Worm (Caenorhabditis elegans) whole organism, L2 larva: ENCODE data around the gene osm-10.

ENCODE experiments used
- C34F6.9 ChIP-seq: fragments of 150-350 bp; optimal IDR thresholded peaks from 2 replicates; lab custom pipeline; 2014; ENCODE audit warnings: missing biosample characterization, missing genetic modification characterization
- Y55F3AM.14 ChIP-seq: fragments of 200-800 bp; sonication (Bioruptor generic); optimal IDR thresholded peaks from 2 replicates; lab custom pipeline; 2018; ENCODE audit warnings: mild to moderate bottlenecking, missing genetic modification characterization, missing compliant biosample characterization
- ZK546.5 ChIP-seq: sonication (generic microtip); optimal IDR thresholded peaks from 2 replicates; lab custom pipeline; 2017; ENCODE audit warnings: missing biosample characterization, missing genetic modification characterization
- alr-1 ChIP-seq: fragments of 150-350 bp; optimal IDR thresholded peaks from 2 replicates; lab custom pipeline; 2014; ENCODE audit warnings: missing biosample characterization, missing genetic modification characterization
- aly-2 ChIP-seq: fragments of 150-350 bp; optimal IDR thresholded peaks from 2 replicates; lab custom pipeline; 2014; ENCODE audit warnings: missing biosample characterization, missing genetic modification characterization
- blmp-1 ChIP-seq: sonication (generic microtip); optimal IDR thresholded peaks from 2 replicates; lab custom pipeline; 2017; ENCODE audit warnings: missing genetic modification characterization, mild to moderate bottlenecking, missing compliant biosample characterization, antibody characterized with exemption, moderate library complexity; ENCODE audit not compliant: insufficient read depth
- ceh-16 ChIP-seq: fragments of 150-350 bp; optimal IDR thresholded peaks from 2 replicates; lab custom pipeline; 2014; ENCODE audit warnings: missing biosample characterization, missing genetic modification characterization
- ceh-82 ChIP-seq: fragments of 150-350 bp; optimal IDR thresholded peaks from 2 replicates; lab custom pipeline; 2014; ENCODE audit warnings: missing biosample characterization, missing genetic modification characterization
- crh-2 ChIP-seq: sonication (generic microtip); optimal IDR thresholded peaks from 2 replicates; lab custom pipeline; 2017; ENCODE audit warnings: missing biosample characterization, missing genetic modification characterization
- dmd-4 ChIP-seq: sonication (generic microtip); optimal IDR thresholded peaks from 2 replicates; lab custom pipeline; 2017; ENCODE audit warnings: missing biosample characterization, missing genetic modification characterization
- egl-27 ChIP-seq: sonication (generic microtip); optimal IDR thresholded peaks from 3 replicates; lab custom pipeline; 2017; ENCODE audit warnings: missing biosample characterization, missing genetic modification reagents, missing genetic modification characterization
- elt-3 ChIP-seq: sonication (generic microtip); optimal IDR thresholded peaks from 2 replicates; lab custom pipeline; 2017; ENCODE audit warnings: missing biosample characterization, missing genetic modification characterization
- fos-1 ChIP-seq: fragments of 150-350 bp; optimal IDR thresholded peaks from 2 replicates; lab custom pipeline; 2014; ENCODE audit warnings: missing biosample characterization, missing genetic modification characterization
- gmeb-1 ChIP-seq: fragments of 150-350 bp; optimal IDR thresholded peaks from 2 replicates; lab custom pipeline; 2014; ENCODE audit warnings: missing biosample characterization, missing genetic modification characterization
- lin-11 ChIP-seq: fragments of 150-350 bp; sonication (generic microtip); optimal IDR thresholded peaks from 2 replicates; lab custom pipeline; 2014; ENCODE audit warnings: missing biosample characterization, missing genetic modification characterization, inconsistent platforms, mixed read lengths
- lin-13 ChIP-seq: fragments of 150-350 bp; optimal IDR thresholded peaks from 2 replicates; lab custom pipeline; 2014; ENCODE audit warnings: missing biosample characterization, missing genetic modification reagents, missing genetic modification characterization
- lin-39 ChIP-seq: fragments of 150-350 bp; optimal IDR thresholded peaks from 2 replicates; lab custom pipeline; 2014; ENCODE audit warnings: missing biosample characterization, missing genetic modification reagents, missing genetic modification characterization
- lsy-2 ChIP-seq, 2 experiments: fragments of 150-350 bp in 1 of 2; sonication (generic microtip) in 1 of 2; optimal IDR thresholded peaks; 2 replicates each; lab custom pipeline; 2014 to 2017; ENCODE audit warnings: missing biosample characterization in 2 of 2, missing genetic modification characterization in 2 of 2
- mab-5 ChIP-seq: fragments of 150-350 bp; optimal IDR thresholded peaks from 2 replicates; lab custom pipeline; 2014; ENCODE audit warnings: missing biosample characterization, missing genetic modification characterization
- mbf-1 ChIP-seq: sonication (generic microtip); optimal IDR thresholded peaks from 2 replicates; lab custom pipeline; 2017; ENCODE audit warnings: missing biosample characterization, missing genetic modification characterization
- mdl-1 ChIP-seq, 2 experiments: fragments of 150-350 bp in 1 of 2; sonication (generic microtip) in 1 of 2; optimal IDR thresholded peaks; 2 replicates each; lab custom pipeline; 2017; ENCODE audit warnings: missing biosample characterization in 2 of 2, missing genetic modification characterization in 2 of 2
- nhr-10 ChIP-seq: sonication (generic microtip); optimal IDR thresholded peaks from 2 replicates; lab custom pipeline; 2017; ENCODE audit warnings: missing biosample characterization, missing genetic modification characterization
- nhr-11 ChIP-seq: fragments of 150-350 bp; optimal IDR thresholded peaks from 2 replicates; lab custom pipeline; 2014; ENCODE audit warnings: missing biosample characterization, missing genetic modification characterization
- nhr-21 ChIP-seq: fragments of 150-350 bp; optimal IDR thresholded peaks from 2 replicates; lab custom pipeline; 2014; ENCODE audit warnings: missing biosample characterization, missing genetic modification characterization
- nhr-23 ChIP-seq: fragments of 150-350 bp; optimal IDR thresholded peaks from 2 replicates; lab custom pipeline; 2014; ENCODE audit warnings: missing biosample characterization, missing genetic modification reagents, missing genetic modification characterization
- nhr-237 ChIP-seq: fragments of 150-350 bp; optimal IDR thresholded peaks from 2 replicates; lab custom pipeline; 2014; ENCODE audit warnings: missing biosample characterization, missing genetic modification characterization
- nhr-25 ChIP-seq: fragments of 150-350 bp; sonication (generic microtip); optimal IDR thresholded peaks from 3 replicates; lab custom pipeline; 2014; ENCODE audit warnings: missing biosample characterization, missing genetic modification characterization
- nhr-6 ChIP-seq: fragments of 150-350 bp; optimal IDR thresholded peaks from 2 replicates; lab custom pipeline; 2014; ENCODE audit warnings: missing biosample characterization, missing genetic modification characterization
- nhr-77 ChIP-seq: fragments of 150-350 bp; optimal IDR thresholded peaks from 2 replicates; lab custom pipeline; 2014; ENCODE audit warnings: missing biosample characterization, missing genetic modification characterization
- peb-1 ChIP-seq: fragments of 150-350 bp; optimal IDR thresholded peaks from 2 replicates; lab custom pipeline; 2014; ENCODE audit warnings: missing biosample characterization, missing genetic modification characterization
- sem-4 ChIP-seq: fragments of 150-350 bp; optimal IDR thresholded peaks from 2 replicates; lab custom pipeline; 2014; ENCODE audit warnings: missing biosample characterization, missing genetic modification reagents, missing genetic modification characterization
- skn-1 ChIP-seq: sonication (generic microtip); optimal IDR thresholded peaks from 2 replicates; lab custom pipeline; 2017; ENCODE audit warnings: missing biosample characterization, missing genetic modification characterization
- sma-3 ChIP-seq: sonication (generic microtip); optimal IDR thresholded peaks from 2 replicates; lab custom pipeline; 2016; ENCODE audit warnings: missing genetic modification reagents, missing genetic modification characterization, missing compliant biosample characterization
- sma-9 ChIP-seq, 2 experiments: fragments of 150-350 bp in 1 of 2; sonication (generic microtip) in 1 of 2; optimal IDR thresholded peaks; 2 replicates each; lab custom pipeline; 2014 to 2016; ENCODE audit warnings: missing genetic modification characterization in 2 of 2, mild to moderate bottlenecking in 1 of 2, missing biosample characterization in 1 of 2, missing compliant biosample characterization in 1 of 2, missing genetic modification reagents in 1 of 2, moderate library complexity in 1 of 2
- snpc-4 ChIP-seq: fragments of 150-350 bp; optimal IDR thresholded peaks from 2 replicates; lab custom pipeline; 2014; ENCODE audit warnings: missing biosample characterization, missing genetic modification characterization
- unc-39 ChIP-seq: fragments of 150-350 bp; optimal IDR thresholded peaks from 2 replicates; lab custom pipeline; 2014; ENCODE audit warnings: missing biosample characterization, missing genetic modification characterization
- unc-62 ChIP-seq: fragments of 150-350 bp; optimal IDR thresholded peaks from 2 replicates; lab custom pipeline; 2014; ENCODE audit warnings: missing biosample characterization, missing genetic modification reagents, missing genetic modification characterization
- zag-1 ChIP-seq: fragments of 150-350 bp; optimal IDR thresholded peaks from 2 replicates; lab custom pipeline; 2014; ENCODE audit warnings: missing biosample characterization, missing genetic modification characterization
- ztf-1 ChIP-seq: fragments of 200-800 bp; sonication (Bioruptor generic); conservative IDR thresholded peaks from 2 replicates; pipeline ENCODE4 v1.3.6; 2022; ENCODE audit warnings: missing genetic modification characterization, missing compliant biosample characterization
- ztf-11 ChIP-seq: sonication (generic microtip); optimal IDR thresholded peaks from 2 replicates; lab custom pipeline; 2017; ENCODE audit warnings: missing biosample characterization, missing genetic modification characterization

osm-10 gene

ce11 chrIII:7216924-7217521, 26.1 kb upstream of the osm-10 start (continued):
- TF ChIP-seq nhr-77 (tag; lab: Kevin White, UChicago) (no peak), blmp-1 (tag; lab: Kevin White, UChicago) (no peak), ceh-82 (tag; lab: Kevin White, UChicago) (no peak), crh-2 (tag; lab: Kevin White, UChicago) (no peak), nhr-237 (tag; lab: Kevin White, UChicago) (no peak), fos-1 (tag; lab: Kevin White, UChicago) (no peak), sma-3 (no peak), ztf-1 (GFP tag; lab: Robert Waterston, UW) (no peak), gmeb-1 (tag; lab: Kevin White, UChicago) (no peak), zag-1 (no peak), mbf-1 (tag; lab: Kevin White, UChicago) (no peak), sma-9 (GFP tag; optimal IDR thresholded peaks at IDR 0.05; lab: Kevin White, UChicago) (peak; percentile 77), sma-9 (tag; optimal IDR thresholded peaks at IDR 0.05; lab: Kevin White, UChicago) (no peak), alr-1 (tag; lab: Kevin White, UChicago) (no peak), nhr-11 (tag; lab: Kevin White, UChicago) (no peak), aly-2 (tag; lab: Kevin White, UChicago) (no peak), ceh-16 (no peak), mab-5 (tag; lab: Kevin White, UChicago) (peak; percentile 70), C34F6.9 (peak; percentile 66), dmd-4 (no peak), mdl-1 (tag; optimal IDR thresholded peaks at IDR 0.05; lab: Kevin White, UChicago) (no peak), egl-27 (tag; lab: Kevin White, UChicago) (no peak), nhr-6 (tag; lab: Kevin White, UChicago) (no peak)

ce11 chrIII:7221103-7221502, 22.0 kb upstream of the osm-10 start:
- TF ChIP-seq nhr-10 (no peak), lsy-2 (tag; optimal IDR thresholded peaks at IDR 0.05; lab: Kevin White, UChicago) (peak in 1 of 2 experiments; percentile 40), lin-39 (tag; lab: Kevin White, UChicago) (no peak)

ce11 chrIII:7223029-7223428, 20.1 kb upstream of the osm-10 start, which contains the start of gene der-2:
Gene der-2 (minus strand): TSS chrIII:7223129.
- TF ChIP-seq unc-62 (GFP tag; lab: Kevin White, UChicago) (no peak), ztf-11 (tag; lab: Kevin White, UChicago) (no peak), ceh-16 (no peak), nhr-237 (tag; lab: Kevin White, UChicago) (no peak), elt-3 (tag; lab: Kevin White, UChicago) (no peak), mbf-1 (tag; lab: Kevin White, UChicago) (no peak), ZK546.5 (tag; lab: Kevin White, UChicago) (no peak), nhr-10 (no peak), ceh-82 (tag; lab: Kevin White, UChicago) (no peak), C34F6.9 (no peak), sem-4 (tag; lab: Kevin White, UChicago) (no peak), dmd-4 (no peak)
- TF ChIP-seq, all 48 proteins: peak for 0

- TF ChIP-seq unc-62 (GFP tag; lab: Kevin White, UChicago) (no peak), skn-1 (tag; lab: Kevin White, UChicago) (no peak), ZK546.5 (tag; lab: Kevin White, UChicago) (no peak), lin-13 (GFP tag; lab: Kevin White, UChicago) (no peak), alr-1 (tag; lab: Kevin White, UChicago) (no peak), nhr-10 (no peak), peb-1 (no peak), lin-11 (tag; lab: Kevin White, UChicago) (no peak), mdl-1 (tag; optimal IDR thresholded peaks at IDR 0.05; lab: Kevin White, UChicago) (no peak), nhr-25 (tag; lab: Kevin White, UChicago) (no peak), snpc-4 (tag; lab: Kevin White, UChicago) (no peak), nhr-23 (tag; lab: Kevin White, UChicago) (no peak), elt-3 (tag; lab: Kevin White, UChicago) (no peak), nhr-21 (no peak), Y55F3AM.14 (no peak), unc-39 (tag; lab: Kevin White, UChicago) (no peak), aly-2 (tag; lab: Kevin White, UChicago) (no peak), ceh-16 (no peak)
Observed at ce11 chrIII:7226607-7227006, 16.5 kb upstream of the osm-10 start, which contains the start of gene hsp-75. Gene hsp-75 (minus strand): TSS chrIII:7226707.
